In the genomic region with DNA sequence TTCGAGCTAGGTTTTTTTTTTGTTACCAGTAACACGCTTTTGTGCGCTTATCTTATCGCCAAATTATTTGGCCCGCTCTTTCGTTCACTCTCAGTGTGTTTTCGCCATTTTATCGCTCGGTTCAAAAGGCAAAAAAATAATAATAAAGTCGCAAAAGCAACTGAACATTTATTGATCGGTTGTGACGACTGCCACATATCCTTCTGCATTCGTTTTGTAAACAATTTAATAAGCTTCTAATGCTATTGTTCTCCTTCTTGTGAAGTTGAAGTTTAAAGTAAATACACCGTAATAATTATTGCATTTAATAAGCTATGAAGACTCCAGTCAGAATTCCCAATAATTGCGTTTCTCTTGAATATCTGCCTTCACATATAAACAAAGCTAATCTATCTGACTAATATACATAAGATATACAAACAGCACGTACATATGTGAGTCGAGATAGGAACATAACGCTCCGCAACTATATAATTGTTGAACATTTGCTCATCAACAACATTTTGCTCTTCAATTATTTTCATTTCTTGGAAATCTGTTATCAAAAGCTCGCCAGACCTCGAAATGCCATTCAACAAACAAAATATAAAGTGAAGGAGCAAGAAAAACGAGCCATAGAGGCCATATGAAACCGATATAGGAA, we compare ENCODE assay signal across 3 fruit fly cellular contexts.
TF ChIP-seq lines count a peak whose summit lies in the region.

No protein-coding gene starts in this region.

TF ChIP-seq in whole organism, embryonic, 481 proteins besides CTCF, POLR2A, EP300 and RAD21 (continued from another document):
- no peak for TF ChIP-seq Max (GFP tag; optimal IDR thresholded peaks at IDR 0.05; lab: Kevin White, UChicago)
- peak; percentile 50 for TF ChIP-seq CG13624 (GFP tag; optimal IDR thresholded peaks at IDR 0.05; lab: Kevin White, UChicago)
- TF ChIP-seq row (GFP tag; IDR thresholded peaks at IDR 0.05; lab: Robert Waterston, UW), result peak; percentile 44; the same call in 2 of the 3 replicates
- TF ChIP-seq corto (GFP tag; optimal IDR thresholded peaks at IDR 0.05; lab: Kevin White, UChicago), result peak; percentile 37
- no peak for TF ChIP-seq Sry-δ (GFP tag; optimal IDR thresholded peaks at IDR 0.05; lab: Kevin White, UChicago)
- peak; percentile 8 for TF ChIP-seq Meics (GFP tag; optimal IDR thresholded peaks at IDR 0.05; lab: Kevin White, UChicago)
- peak; percentile 41 for TF ChIP-seq sens (GFP tag; lab: Kevin White, UChicago)
- peak; percentile 37 for TF ChIP-seq gem (tag; optimal IDR thresholded peaks at IDR 0.05; lab: Kevin White, UChicago)
- TF ChIP-seq CG8944 (GFP tag; optimal IDR thresholded peaks at IDR 0.05; lab: Kevin White, UChicago), result no peak
- TF ChIP-seq CG2120 (GFP tag; optimal IDR thresholded peaks at IDR 0.05; lab: Kevin White, UChicago), result peak; percentile 71
- peak; percentile 65 for TF ChIP-seq CG18599 (GFP tag; optimal IDR thresholded peaks at IDR 0.05; lab: Kevin White, UChicago)
- TF ChIP-seq Taf1 (GFP tag; IDR thresholded peaks at IDR 0.05; lab: Robert Waterston, UW), result no peak
- TF ChIP-seq CG15601 (tag; optimal IDR thresholded peaks at IDR 0.05; lab: Kevin White, UChicago), result no peak
- peak; percentile 13 for TF ChIP-seq CG9727 (GFP tag; optimal IDR thresholded peaks at IDR 0.05; lab: Kevin White, UChicago)
- TF ChIP-seq CG15696 (tag; optimal IDR thresholded peaks at IDR 0.05; lab: Kevin White, UChicago), result no peak
- peak; percentile 25 for TF ChIP-seq mam (GFP tag; optimal IDR thresholded peaks at IDR 0.05; lab: Kevin White, UChicago)
- TF ChIP-seq Dfd (GFP tag; optimal IDR thresholded peaks at IDR 0.05; lab: Kevin White, UChicago), result no peak
- TF ChIP-seq onecut (GFP tag; IDR thresholded peaks at IDR 0.05; lab: Robert Waterston, UW), result no peak
- 0 out of 2 replicates have a peak, but pooled peaks have one; percentile 11 for TF ChIP-seq CG9932 (GFP tag; IDR thresholded peaks at IDR 0.05; lab: Robert Waterston, UW)
- TF ChIP-seq CG18476 (GFP tag; optimal IDR thresholded peaks at IDR 0.05; lab: Kevin White, UChicago), result no peak
- no peak for TF ChIP-seq CG31441 (GFP tag; IDR thresholded peaks at IDR 0.05; lab: Robert Waterston, UW)
- TF ChIP-seq CG10321 (GFP tag; IDR thresholded peaks at IDR 0.05; lab: Robert Waterston, UW), result no peak
- peak; percentile 57 for TF ChIP-seq CG2678 (tag; optimal IDR thresholded peaks at IDR 0.05; lab: Kevin White, UChicago)
- TF ChIP-seq CG17328 (GFP tag; IDR thresholded peaks at IDR 0.05; lab: Robert Waterston, UW), result no peak
- TF ChIP-seq mirr (GFP tag; optimal IDR thresholded peaks at IDR 0.05; lab: Kevin White, UChicago), result peak; percentile 53
- TF ChIP-seq CG3281 (GFP tag; optimal IDR thresholded peaks at IDR 0.05; lab: Kevin White, UChicago), result peak; percentile 13
- no peak for TF ChIP-seq rib (GFP tag; IDR thresholded peaks at IDR 0.05; lab: Robert Waterston, UW)
- no peak for TF ChIP-seq CG42726 (GFP tag; IDR thresholded peaks at IDR 0.05; lab: Robert Waterston, UW; ENCODE audit: partially characterized antibody)
- TF ChIP-seq sim (GFP tag; IDR thresholded peaks at IDR 0.05; lab: Robert Waterston, UW), result no peak
- peak; percentile 43 for TF ChIP-seq lab (GFP tag; optimal IDR thresholded peaks at IDR 0.05; lab: Kevin White, UChicago)
- 0 out of 2 replicates have a peak, but pooled peaks have one; percentile 27 for TF ChIP-seq CG32532 (GFP tag; IDR thresholded peaks at IDR 0.05; lab: Robert Waterston, UW)
- TF ChIP-seq CG10274 (GFP tag; optimal IDR thresholded peaks at IDR 0.05; lab: Kevin White, UChicago), result peak; percentile 95
- peak; percentile 45 for TF ChIP-seq lilli (GFP tag; optimal IDR thresholded peaks at IDR 0.05; lab: Kevin White, UChicago)
- TF ChIP-seq her (GFP tag; optimal IDR thresholded peaks at IDR 0.05; lab: Kevin White, UChicago), result no peak
- TF ChIP-seq CG7786 (GFP tag; optimal IDR thresholded peaks at IDR 0.05; lab: Kevin White, UChicago), result peak; percentile 14
- no peak for TF ChIP-seq trh (GFP tag; optimal IDR thresholded peaks at IDR 0.05; lab: Kevin White, UChicago)
- peak; percentile 23 for TF ChIP-seq CG7839 (tag; optimal IDR thresholded peaks at IDR 0.05; lab: Kevin White, UChicago)
- TF ChIP-seq grau (tag; optimal IDR thresholded peaks at IDR 0.05; lab: Kevin White, UChicago), result peak; percentile 26
- TF ChIP-seq Dip3 (GFP tag; optimal IDR thresholded peaks at IDR 0.05; lab: Kevin White, UChicago), result peak; percentile 49
- peak; percentile 73 for TF ChIP-seq Med (GFP tag; lab: Kevin White, UChicago)
- peak; percentile 22 for TF ChIP-seq CG18619 (GFP tag; optimal IDR thresholded peaks at IDR 0.05; lab: Kevin White, UChicago)
- peak; percentile 45; the same call in 1 of the 2 replicates for TF ChIP-seq slbo (GFP tag; IDR thresholded peaks at IDR 0.05; lab: Robert Waterston, UW)
TF ChIP-seq in whole organism, embryonic: peak in this region for 35.

TF ChIP-seq in whole organism, prepupa, 60 proteins besides CTCF, POLR2A, EP300 and RAD21 (continued from another document):
- peak; percentile 73 for TF ChIP-seq Eip78C (GFP tag; lab: Kevin White, UChicago)
- TF ChIP-seq Smox (GFP tag; optimal IDR thresholded peaks at IDR 0.05; lab: Kevin White, UChicago), result peak; percentile 39
- TF ChIP-seq topi (GFP tag; optimal IDR thresholded peaks at IDR 0.05; lab: Kevin White, UChicago), result peak; percentile 56
- no peak for TF ChIP-seq eg (GFP tag; IDR thresholded peaks at IDR 0.05; lab: Robert Waterston, UW)
- TF ChIP-seq Hr4 (GFP tag; optimal IDR thresholded peaks at IDR 0.05; lab: Kevin White, UChicago), result no peak
TF ChIP-seq in whole organism, prepupa: peak in this region for 18.

TF ChIP-seq in whole organism, wandering third instar larva, 38 proteins besides CTCF, POLR2A, EP300 and RAD21 (continued from another document):
- TF ChIP-seq CG32264 (GFP tag; optimal IDR thresholded peaks at IDR 0.05; lab: Kevin White, UChicago), result no peak
